Worm (Caenorhabditis elegans) whole organism, L1 larva: ENCODE results near the gene rga-9.

Source experiments
- C34B4.2 ChIP-seq: sonication (generic microtip); optimal IDR thresholded peaks from 2 replicates; lab custom pipeline; 2017; ENCODE audit warnings: mild to moderate bottlenecking, missing genetic modification characterization, missing compliant biosample characterization
- F16B12.6 ChIP-seq: fragments of 150-350 bp; optimal IDR thresholded peaks from 2 replicates; lab custom pipeline; 2014; ENCODE audit warnings: missing biosample characterization, missing genetic modification characterization
- Y116A8C.19 ChIP-seq: sonication (generic microtip); optimal IDR thresholded peaks from 2 replicates; lab custom pipeline; 2016; ENCODE audit warnings: missing compliant biosample characterization, missing genetic modification characterization, borderline replicate concordance
- alr-1 ChIP-seq: fragments of 200-800 bp; sonication (Bioruptor generic); optimal IDR thresholded peaks from 2 replicates; lab custom pipeline; 2018; ENCODE audit warnings: borderline replicate concordance, mild to moderate bottlenecking, missing genetic modification characterization, missing compliant biosample characterization
- aly-2 ChIP-seq: fragments of 150-350 bp; optimal IDR thresholded peaks from 2 replicates; lab custom pipeline; 2014; ENCODE audit warnings: missing biosample characterization, missing genetic modification characterization
- ama-1 ChIP-seq: fragments of 150-350 bp; optimal IDR thresholded peaks from 2 replicates; lab custom pipeline; 2014
- blmp-1 ChIP-seq: fragments of 150-350 bp; optimal IDR thresholded peaks from 2 replicates; lab custom pipeline; 2014; ENCODE audit warnings: missing biosample characterization, missing genetic modification characterization
- ceh-88 ChIP-seq: fragments of 200-800 bp; sonication (Bioruptor generic); IDR thresholded peaks from 2 replicates; pipeline ENCODE4 v1.3.6; 2022; ENCODE audit warnings: missing genetic modification characterization, missing compliant biosample characterization
- dpl-1 ChIP-seq, 3 experiments: fragments of 150-350 bp in 2 of 3; sonication (generic microtip) in 1 of 3; optimal IDR thresholded peaks; 2 replicates each; lab custom pipeline; 2014 to 2017; ENCODE audit warnings: missing biosample characterization in 3 of 3, missing genetic modification characterization in 3 of 3, missing genetic modification reagents in 3 of 3
- dsc-1 ChIP-seq: sonication (generic microtip); optimal IDR thresholded peaks from 2 replicates; lab custom pipeline; 2016; ENCODE audit warnings: mild to moderate bottlenecking, missing genetic modification characterization, missing compliant biosample characterization
- efl-1 ChIP-seq, 4 experiments: fragments of 150-350 bp; optimal IDR thresholded peaks in 3 of 4; peaks in 1 of 4; 1 replicate in 1 of 4; 2 replicates in 3 of 4; lab custom pipeline; 2014; ENCODE audit warnings: missing biosample characterization in 2 of 4, missing genetic modification characterization in 2 of 4, missing genetic modification reagents in 2 of 4
- efl-3 ChIP-seq: fragments of 200-800 bp; sonication (Bioruptor generic); optimal IDR thresholded peaks from 2 replicates; lab custom pipeline; 2018; ENCODE audit warnings: mild to moderate bottlenecking, missing genetic modification characterization, missing compliant biosample characterization
- egl-13 ChIP-seq: sonication (generic microtip); optimal IDR thresholded peaks from 2 replicates; lab custom pipeline; 2016; ENCODE audit warnings: missing genotype, missing genetic modification reagents, missing genetic modification characterization, missing compliant biosample characterization
- egl-27 ChIP-seq, 2 experiments: fragments of 150-350 bp in 1 of 2; sonication (generic microtip); optimal IDR thresholded peaks; 3 replicates each; lab custom pipeline; 2017 to 2018; ENCODE audit warnings: missing biosample characterization in 2 of 2, missing genetic modification characterization in 2 of 2, missing genetic modification reagents in 2 of 2
- elt-2 ChIP-seq: sonication (generic microtip); optimal IDR thresholded peaks from 2 replicates; lab custom pipeline; 2016; ENCODE audit warnings: missing genetic modification characterization, mild to moderate bottlenecking, inconsistent platforms, missing compliant biosample characterization, missing genetic modification reagents
- elt-3 ChIP-seq, 6 experiments: fragments of 150-350 bp in 1 of 6; sonication (generic microtip); optimal IDR thresholded peaks; 2 replicates each; lab custom pipeline; 2017 to 2018; ENCODE audit warnings: missing biosample characterization in 6 of 6, missing genetic modification characterization in 6 of 6, inconsistent platforms in 1 of 6
- ets-5 ChIP-seq: fragments of 200-800 bp; sonication (Bioruptor generic); IDR thresholded peaks from 2 replicates; pipeline ENCODE4 v1.3.6; 2022; ENCODE audit warnings: missing genetic modification characterization, missing compliant biosample characterization
- fkh-10 ChIP-seq: sonication (generic microtip); optimal IDR thresholded peaks from 2 replicates; lab custom pipeline; 2017; ENCODE audit warnings: missing biosample characterization, missing genetic modification reagents, missing genetic modification characterization
- fkh-4 ChIP-seq: sonication (generic microtip); optimal IDR thresholded peaks from 2 replicates; lab custom pipeline; 2016; ENCODE audit warnings: missing compliant biosample characterization, missing genetic modification characterization, borderline replicate concordance
- fos-1 ChIP-seq: fragments of 150-350 bp; optimal IDR thresholded peaks from 2 replicates; lab custom pipeline; 2014; ENCODE audit warnings: missing biosample characterization, missing genetic modification characterization
- grh-1 ChIP-seq: fragments of 200-800 bp; sonication (Bioruptor generic); IDR thresholded peaks from 2 replicates; pipeline ENCODE4 v1.3.6; 2022; ENCODE audit warnings: missing genetic modification reagents, missing genetic modification characterization, missing compliant biosample characterization
- hlh-4 ChIP-seq: sonication (generic microtip); optimal IDR thresholded peaks from 2 replicates; lab custom pipeline; 2016; ENCODE audit warnings: mild to moderate bottlenecking, missing genetic modification characterization, missing compliant biosample characterization
- irx-1 ChIP-seq: sonication (generic microtip); optimal IDR thresholded peaks from 2 replicates; lab custom pipeline; 2016; ENCODE audit warnings: missing genetic modification characterization, missing compliant biosample characterization
- lin-14 ChIP-seq: fragments of 200-800 bp; sonication (Bioruptor generic); optimal IDR thresholded peaks from 2 replicates; lab custom pipeline; 2018; ENCODE audit warnings: mild to moderate bottlenecking, missing genetic modification characterization, moderate library complexity, missing compliant biosample characterization
- lin-15B ChIP-seq: fragments of 150-350 bp; sonication (generic microtip); optimal IDR thresholded peaks from 3 replicates; lab custom pipeline; 2014; ENCODE audit warnings: missing biosample characterization, missing genetic modification characterization
- lin-39 ChIP-seq: fragments of 150-350 bp; optimal IDR thresholded peaks from 2 replicates; lab custom pipeline; 2014; ENCODE audit warnings: missing biosample characterization, missing genetic modification reagents, missing genetic modification characterization
- lir-3 ChIP-seq: sonication (generic microtip); optimal IDR thresholded peaks from 2 replicates; lab custom pipeline; 2016; ENCODE audit warnings: mild to moderate bottlenecking, missing genetic modification characterization, moderate library complexity, missing compliant biosample characterization; ENCODE audit not compliant: poor library complexity
- lsy-2 ChIP-seq, 2 experiments: fragments of 150-350 bp; optimal IDR thresholded peaks; 2 replicates each; lab custom pipeline; 2014; ENCODE audit warnings: missing biosample characterization in 2 of 2, missing genetic modification characterization in 2 of 2
- mab-9 ChIP-seq: fragments of 200-800 bp; sonication (Bioruptor generic); IDR thresholded peaks from 2 replicates; pipeline ENCODE4 v1.3.6; 2022; ENCODE audit warnings: missing genetic modification reagents, missing genetic modification characterization, missing compliant biosample characterization
- mdl-1 ChIP-seq, 2 experiments: fragments of 150-350 bp; optimal IDR thresholded peaks; 2 replicates each; lab custom pipeline; 2014 to 2017; ENCODE audit warnings: missing biosample characterization in 2 of 2, missing genetic modification characterization in 2 of 2, inconsistent platforms in 1 of 2
- mef-2 ChIP-seq: fragments of 150-350 bp; optimal IDR thresholded peaks from 2 replicates; lab custom pipeline; 2014; ENCODE audit warnings: missing biosample characterization, missing genetic modification characterization
- nhr-12 ChIP-seq: sonication (generic microtip); optimal IDR thresholded peaks from 2 replicates; lab custom pipeline; 2017; ENCODE audit warnings: missing biosample characterization, missing genetic modification characterization
- nhr-20 ChIP-seq: sonication (generic microtip); optimal IDR thresholded peaks from 2 replicates; lab custom pipeline; 2016; ENCODE audit warnings: mild to moderate bottlenecking, missing genetic modification characterization, missing compliant biosample characterization
- nhr-237 ChIP-seq: fragments of 150-350 bp; optimal IDR thresholded peaks from 2 replicates; lab custom pipeline; 2014; ENCODE audit warnings: missing biosample characterization, missing genetic modification characterization
- nhr-71 ChIP-seq: sonication (generic microtip); optimal IDR thresholded peaks from 2 replicates; lab custom pipeline; 2016; ENCODE audit warnings: mild to moderate bottlenecking, missing genetic modification characterization, moderate library complexity, missing compliant biosample characterization
- nhr-76 ChIP-seq: sonication (generic microtip); optimal IDR thresholded peaks from 2 replicates; lab custom pipeline; 2017; ENCODE audit warnings: missing biosample characterization, missing genetic modification characterization
- nhr-77 ChIP-seq: fragments of 150-350 bp; optimal IDR thresholded peaks from 2 replicates; lab custom pipeline; 2014; ENCODE audit warnings: missing biosample characterization, missing genetic modification characterization
- nhr-85 ChIP-seq: sonication (generic microtip); peaks from one replicate; lab custom pipeline; 2016; ENCODE audit warnings: missing genetic modification characterization, inconsistent platforms, missing compliant biosample characterization
- pag-3 ChIP-seq: sonication (generic microtip); optimal IDR thresholded peaks from 2 replicates; lab custom pipeline; 2017; ENCODE audit warnings: missing genetic modification characterization, mild to moderate bottlenecking, missing compliant biosample characterization, antibody characterized with exemption, borderline replicate concordance; ENCODE audit not compliant: insufficient read depth
- pqm-1 ChIP-seq: sonication (generic microtip); optimal IDR thresholded peaks from 3 replicates; lab custom pipeline; 2017; ENCODE audit warnings: missing biosample characterization, missing genetic modification characterization
- skn-1 ChIP-seq: fragments of 150-350 bp; optimal IDR thresholded peaks from 2 replicates; lab custom pipeline; 2014; ENCODE audit warnings: missing biosample characterization, missing genetic modification characterization
- snpc-4 ChIP-seq: fragments of 150-350 bp; optimal IDR thresholded peaks from 2 replicates; lab custom pipeline; 2014; ENCODE audit warnings: missing biosample characterization, missing genetic modification characterization
- snu-23 ChIP-seq: sonication (generic microtip); optimal IDR thresholded peaks from 2 replicates; lab custom pipeline; 2016; ENCODE audit warnings: missing genetic modification characterization, missing compliant biosample characterization
- sox-4 ChIP-seq: sonication (generic microtip); optimal IDR thresholded peaks from 2 replicates; lab custom pipeline; 2016; ENCODE audit warnings: missing genetic modification characterization, missing compliant biosample characterization
- sptf-1 ChIP-seq: fragments of 150-350 bp; optimal IDR thresholded peaks from 2 replicates; lab custom pipeline; 2014; ENCODE audit warnings: missing biosample characterization, missing genetic modification characterization
- swsn-7 ChIP-seq: sonication (generic microtip); optimal IDR thresholded peaks from 2 replicates; lab custom pipeline; 2016; ENCODE audit warnings: missing genetic modification characterization, missing compliant biosample characterization
- tbx-2 ChIP-seq: sonication (generic microtip); optimal IDR thresholded peaks from 2 replicates; lab custom pipeline; 2016; ENCODE audit warnings: missing genetic modification characterization, missing compliant biosample characterization
- tlp-1 ChIP-seq: fragments of 150-350 bp; optimal IDR thresholded peaks from 2 replicates; lab custom pipeline; 2014; ENCODE audit warnings: missing biosample characterization, missing genetic modification characterization
- unc-130 ChIP-seq: fragments of 150-350 bp; optimal IDR thresholded peaks from 2 replicates; lab custom pipeline; 2017; ENCODE audit warnings: missing biosample characterization, missing genetic modification characterization, inconsistent platforms
- unc-98 ChIP-seq: fragments of 200-800 bp; sonication (Bioruptor generic); IDR thresholded peaks from 2 replicates; pipeline ENCODE4 v1.3.6; 2022; ENCODE audit warnings: missing genetic modification characterization, missing compliant biosample characterization
- xbp-1 ChIP-seq: sonication (generic microtip); optimal IDR thresholded peaks from 2 replicates; lab custom pipeline; 2016; ENCODE audit warnings: missing genetic modification characterization, missing compliant biosample characterization
- zag-1 ChIP-seq: fragments of 150-350 bp; optimal IDR thresholded peaks from 2 replicates; lab custom pipeline; 2014; ENCODE audit warnings: missing biosample characterization, missing genetic modification characterization
- ztf-11 ChIP-seq, 2 experiments: sonication (generic microtip); optimal IDR thresholded peaks; 2 replicates each; lab custom pipeline; 2016 to 2017; ENCODE audit warnings: missing genetic modification characterization in 2 of 2, missing biosample characterization in 1 of 2, missing compliant biosample characterization in 1 of 2
- ztf-4 ChIP-seq: fragments of 150-350 bp; optimal IDR thresholded peaks from 2 replicates; lab custom pipeline; 2014; ENCODE audit warnings: missing biosample characterization, missing genetic modification characterization

Gene rga-9

DNA sequence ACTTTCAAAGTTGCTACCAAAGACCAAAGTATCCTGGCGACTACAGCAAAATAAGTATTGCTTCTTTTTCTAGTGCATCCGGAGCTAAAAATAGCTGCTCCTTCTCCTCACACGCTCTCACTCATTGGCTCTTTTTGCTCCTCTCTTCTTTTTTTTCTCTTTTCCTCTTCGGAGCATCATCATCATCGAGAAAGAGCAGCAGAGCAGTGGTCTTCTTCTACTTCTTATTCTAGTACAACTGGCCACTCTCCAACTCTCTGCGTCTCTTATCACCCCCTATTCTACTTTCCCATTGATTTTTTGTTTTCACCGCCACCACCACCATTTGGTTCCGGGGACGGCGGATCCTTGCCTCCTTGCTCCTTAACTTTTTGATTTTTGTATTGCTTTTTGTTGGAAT lies 9.3 kb upstream of the rga-9 start:
- TF ChIP-seq unc-130 (tag; lab: Kevin White, UChicago) (no peak), xbp-1 (tag; lab: Kevin White, UChicago) (no peak), elt-2 (tag; lab: Kevin White, UChicago) (no peak), unc-98 (GFP tag; lab: Robert Waterston, UW) (no peak), ets-5 (no peak), sox-4 (tag; lab: Kevin White, UChicago) (no peak), fkh-10 (GFP tag; lab: Kevin White, UChicago) (peak; percentile 41), dsc-1 (tag; lab: Kevin White, UChicago) (peak; percentile 18), nhr-76 (tag; lab: Kevin White, UChicago) (no peak), mab-9 (no peak), blmp-1 (no peak), Y116A8C.19 (tag; lab: Kevin White, UChicago) (no peak), egl-13 (tag; lab: Kevin White, UChicago) (peak; percentile 32), lir-3 (tag; lab: Kevin White, UChicago) (no peak), nhr-71 (tag; lab: Kevin White, UChicago) (peak; percentile 51), snu-23 (peak; percentile 25), lin-14 (GFP tag; lab: Kevin White, UChicago) (peak; percentile 80), tlp-1 (tag; lab: Kevin White, UChicago) (no peak), ama-1 (lab: Kevin White, UChicago) (no peak), irx-1 (tag; lab: Kevin White, UChicago) (no peak), fkh-4 (no peak), egl-27 (tag; optimal IDR thresholded peaks at IDR 0.05; lab: Kevin White, UChicago) (no peak), lin-15B (tag; lab: Kevin White, UChicago) (no peak), alr-1 (tag; lab: Kevin White, UChicago) (no peak), lin-39 (no peak), efl-1 (optimal IDR thresholded peaks at IDR 0.05; lab: Kevin White, UChicago) (peak; percentile 10 to 23), efl-1 (GFP tag; optimal IDR thresholded peaks at IDR 0.05 in 1 of 2; lab: Kevin White, UChicago) (peak; percentile 15 to 89), nhr-237 (no peak), skn-1 (no peak), elt-3 (tag; optimal IDR thresholded peaks at IDR 0.05; lab: Kevin White, UChicago) (no peak), swsn-7 (tag; lab: Kevin White, UChicago) (no peak), lsy-2 (tag; optimal IDR thresholded peaks at IDR 0.05; lab: Kevin White, UChicago) (peak; percentile 4 to 42), hlh-4 (tag; lab: Kevin White, UChicago) (no peak), pqm-1 (no peak), sptf-1 (tag; lab: Kevin White, UChicago) (no peak), C34B4.2 (no peak), nhr-85 (no peak), pag-3 (no peak), nhr-12 (tag; lab: Kevin White, UChicago) (no peak), mef-2 (tag; lab: Kevin White, UChicago) (peak; percentile 87), aly-2 (tag; lab: Kevin White, UChicago) (no peak), mdl-1 (tag; optimal IDR thresholded peaks at IDR 0.05; lab: Kevin White, UChicago) (no peak), ztf-11 (tag; optimal IDR thresholded peaks at IDR 0.05; lab: Kevin White, UChicago) (no peak), nhr-77 (tag; lab: Kevin White, UChicago) (no peak), zag-1 (tag; lab: Kevin White, UChicago) (peak; percentile 10), dpl-1 (GFP tag; optimal IDR thresholded peaks at IDR 0.05; lab: Kevin White, UChicago) (peak in 1 of 3 experiments; percentile 5), efl-3 (GFP tag; lab: Kevin White, UChicago) (no peak), tbx-2 (tag; lab: Kevin White, UChicago) (peak; percentile 10), F16B12.6 (tag; lab: Kevin White, UChicago) (no peak), snpc-4 (tag; lab: Kevin White, UChicago) (no peak), nhr-20 (no peak), ztf-4 (no peak), fos-1 (tag; lab: Kevin White, UChicago) (peak; percentile 1), grh-1 (GFP tag; lab: Robert Waterston, UW) (no peak), ceh-88 (no peak)
